Worm (Caenorhabditis elegans) whole organism, L4/young adult: ENCODE data around the gene ZK593.2.

Experiments used
- W03F9.2 ChIP-seq: fragments of 150-350 bp; optimal IDR thresholded peaks from 2 replicates; lab custom pipeline; 2014; ENCODE audit warnings: missing biosample characterization, missing genetic modification characterization
- dao-5 ChIP-seq: sonication (generic microtip); optimal IDR thresholded peaks from 2 replicates; lab custom pipeline; 2016; ENCODE audit warnings: missing genotype, missing genetic modification characterization, moderate library complexity, missing compliant biosample characterization
- him-1 ChIP-seq: sonication (generic microtip); optimal IDR thresholded peaks from 2 replicates; lab custom pipeline; 2016; ENCODE audit warnings: missing genotype, missing genetic modification reagents, missing genetic modification characterization, missing compliant biosample characterization

The ZK593.2 gene

ce11 chrIV:10887285-10887684 is 25.9 kb upstream of the ZK593.2 start, which contains the start of gene F13E9.16:
TSS of gene F13E9.16 (minus strand) at chrIV:10887385.
- TF ChIP-seq W03F9.2 = no peak
- TF ChIP-seq dao-5 (tag; lab: Kevin White, UChicago) = no peak
- no peak for TF ChIP-seq him-1

- no peak for TF ChIP-seq him-1
- TF ChIP-seq dao-5 (tag; lab: Kevin White, UChicago) = no peak
- TF ChIP-seq W03F9.2 = no peak
These were observed 23.2 kb upstream of the ZK593.2 start, which contains the start of gene F13E9.15 for ce11 chrIV:10889820-10890462. TSS of gene F13E9.15 (minus strand) at chrIV:10889870.

DNA sequence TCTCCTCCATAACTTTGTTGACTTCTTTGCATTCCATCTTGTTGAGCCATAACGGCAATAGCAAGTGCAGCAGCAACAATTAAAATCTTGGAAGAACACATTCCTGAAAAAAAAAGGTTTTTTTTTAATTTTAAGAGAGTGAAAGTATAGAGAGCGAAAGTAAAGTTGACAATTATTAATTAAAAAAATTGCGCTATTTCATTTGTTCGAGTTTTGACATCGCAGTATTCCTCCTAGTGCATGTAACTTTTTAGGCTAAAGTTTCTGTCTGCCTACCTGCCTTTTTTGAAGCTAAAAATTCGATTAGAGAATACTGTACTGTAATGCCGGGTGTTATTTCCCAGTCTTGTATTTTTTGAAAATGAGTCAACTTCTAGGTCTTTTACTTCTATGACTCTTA is 21.2 kb upstream of the ZK593.2 start, which contains the start of gene srlf-12:
srlf-12 (minus strand) TSS at position 101 of the 400 bp plus-strand sequence.
- TF ChIP-seq W03F9.2 (no peak), dao-5 (tag; lab: Kevin White, UChicago) (no peak), him-1 (no peak)

ce11 chrIV:10894255-10894654 is 18.9 kb upstream of the ZK593.2 start, which contains the start of gene srlf-14:
TSS of gene srlf-14 (minus strand) at chrIV:10894355.
- TF ChIP-seq W03F9.2 (no peak), him-1 (no peak), dao-5 (tag; lab: Kevin White, UChicago) (no peak)

DNA sequence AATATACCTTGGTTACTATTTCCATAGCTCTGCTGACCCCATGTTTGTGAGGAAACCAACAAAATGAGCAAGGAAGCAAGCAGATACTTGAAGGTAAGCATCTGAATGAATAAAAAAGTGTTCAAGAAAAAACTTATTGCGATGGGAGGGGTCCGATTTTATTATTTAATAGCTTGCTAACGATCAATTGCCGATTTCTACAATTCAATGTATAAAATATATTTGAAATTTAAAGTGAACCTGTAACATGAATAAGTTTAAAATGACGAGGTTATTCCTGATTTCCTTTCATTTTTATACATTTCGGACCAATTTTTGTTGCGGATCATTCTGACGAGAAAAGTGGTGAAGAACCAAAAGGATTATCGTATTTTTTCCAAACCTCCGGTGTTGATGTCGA is 16.7 kb upstream of the ZK593.2 start, which contains the start of gene srlf-13:
srlf-13 (minus strand) TSS at position 101 of the 400 bp plus-strand sequence.
- TF ChIP-seq W03F9.2 = no peak
- no peak for TF ChIP-seq him-1
- no peak for TF ChIP-seq dao-5 (tag; lab: Kevin White, UChicago)

- TF ChIP-seq dao-5 (tag; lab: Kevin White, UChicago) (no peak), him-1 (no peak)
These were observed 15.0 kb upstream of the ZK593.2 start for ce11 chrIV:10898160-10898559.

DNA sequence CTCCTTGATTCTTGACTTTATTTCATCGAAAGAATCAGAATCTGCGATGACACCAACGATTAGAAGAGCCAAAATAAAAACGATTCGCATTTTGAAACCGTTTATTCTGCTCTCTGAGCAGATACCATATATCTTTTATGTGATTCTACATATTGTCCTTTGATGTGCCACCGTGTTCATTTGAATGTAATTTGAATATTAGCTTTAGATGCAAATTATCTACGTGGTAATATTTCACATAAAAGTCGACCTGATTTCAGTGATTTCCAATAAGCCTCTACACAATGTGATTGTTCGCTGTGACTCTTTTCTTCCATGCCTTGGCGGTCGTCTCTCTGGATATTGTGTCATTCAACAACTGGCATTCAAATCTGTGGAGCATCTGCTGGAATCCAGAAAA is 14.1 kb upstream of the ZK593.2 start, which contains the start of the genes F13E9.9 and F13E9.19:
F13E9.9 (minus strand) TSS at position 101 of the 400 bp plus-strand sequence.
F13E9.19 (plus strand) TSS at position 316 of the 400 bp plus-strand sequence.
- TF ChIP-seq W03F9.2 (no peak), dao-5 (tag; lab: Kevin White, UChicago) (no peak), him-1 (no peak)

ce11 chrIV:10900083-10900482 is 13.1 kb upstream of the ZK593.2 start, which contains the start of gene srlf-30:
TSS of gene srlf-30 (plus strand) at chrIV:10900383.
- no peak for TF ChIP-seq W03F9.2
- TF ChIP-seq him-1 = no peak
- no peak for TF ChIP-seq dao-5 (tag; lab: Kevin White, UChicago)

DNA sequence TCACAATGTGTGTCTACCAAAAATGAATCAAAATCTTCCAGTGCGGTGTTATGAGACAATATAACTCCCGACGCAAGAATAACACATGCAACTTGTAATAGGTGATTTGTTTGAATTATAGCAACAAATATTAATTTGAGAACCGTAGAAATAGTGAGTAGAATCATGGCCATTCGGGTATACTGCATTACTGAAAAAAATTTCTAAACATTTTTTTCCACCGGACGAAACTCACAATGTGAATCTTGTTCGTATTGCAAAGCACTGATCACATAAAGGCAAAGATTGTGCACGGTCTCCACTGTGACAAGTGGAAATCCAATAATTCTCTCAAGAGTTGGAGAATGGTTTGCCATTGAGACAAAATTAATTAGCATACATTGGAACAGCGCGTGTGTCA is 10.7 kb upstream of the ZK593.2 start:
- TF ChIP-seq dao-5 (tag; lab: Kevin White, UChicago) (no peak), him-1 (no peak), W03F9.2 (no peak)

- no peak for TF ChIP-seq him-1
- no peak for TF ChIP-seq W03F9.2
- TF ChIP-seq dao-5 (tag; lab: Kevin White, UChicago) = no peak
These were observed 8.9 kb upstream of the ZK593.2 start, which contains the start of gene ZK596.3 for ce11 chrIV:10904282-10904681. TSS of gene ZK596.3 (minus strand) at chrIV:10904382.

DNA sequence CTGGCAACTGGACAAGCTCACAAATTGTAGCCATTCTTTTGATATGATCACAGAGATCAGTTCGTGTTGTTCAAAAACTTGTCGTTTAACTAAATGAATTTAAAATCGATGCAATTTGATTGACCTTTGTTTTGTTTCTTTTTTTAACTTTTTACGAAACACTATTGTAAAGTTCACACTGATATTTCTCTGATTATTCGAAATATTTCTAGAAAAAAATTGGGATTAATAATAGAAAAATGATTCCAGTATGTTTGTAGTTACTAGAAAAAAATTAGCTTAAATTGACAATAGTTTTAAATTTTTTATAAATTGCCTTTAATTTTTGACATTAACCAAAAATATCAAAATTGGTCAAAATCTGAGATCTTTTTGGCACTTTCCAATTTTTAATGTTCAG is 4.0 kb upstream of the ZK593.2 start, which contains the start of gene ZK596.2:
ZK596.2 (minus strand) TSS at position 101 of the 400 bp plus-strand sequence.
- TF ChIP-seq him-1 = no peak
- TF ChIP-seq dao-5 (tag; lab: Kevin White, UChicago) = no peak
- no peak for TF ChIP-seq W03F9.2

DNA sequence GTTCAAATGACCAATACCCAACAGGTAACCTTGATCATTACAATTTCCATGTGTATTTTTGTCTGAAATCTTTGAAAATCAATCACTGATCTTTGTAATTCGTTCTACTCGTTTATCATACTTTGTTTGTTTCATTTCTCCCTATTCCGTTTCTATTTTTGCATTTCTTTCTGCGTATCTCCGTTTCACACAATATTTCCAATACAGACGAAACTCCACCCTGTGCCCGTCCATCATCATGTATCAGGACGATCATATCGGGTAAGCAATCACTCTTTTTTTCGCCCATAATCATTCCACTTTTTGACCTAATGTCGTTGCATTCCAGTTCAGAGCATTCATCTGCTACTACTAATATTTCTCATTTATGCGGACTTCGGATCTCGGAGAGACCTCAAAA is 3.5 kb upstream of the ZK593.2 start, which contains the start of gene pyk-2:
pyk-2 (plus strand) TSS at position 206 of the 400 bp plus-strand sequence.
- TF ChIP-seq W03F9.2 = no peak
- no peak for TF ChIP-seq dao-5 (tag; lab: Kevin White, UChicago)
- no peak for TF ChIP-seq him-1

DNA sequence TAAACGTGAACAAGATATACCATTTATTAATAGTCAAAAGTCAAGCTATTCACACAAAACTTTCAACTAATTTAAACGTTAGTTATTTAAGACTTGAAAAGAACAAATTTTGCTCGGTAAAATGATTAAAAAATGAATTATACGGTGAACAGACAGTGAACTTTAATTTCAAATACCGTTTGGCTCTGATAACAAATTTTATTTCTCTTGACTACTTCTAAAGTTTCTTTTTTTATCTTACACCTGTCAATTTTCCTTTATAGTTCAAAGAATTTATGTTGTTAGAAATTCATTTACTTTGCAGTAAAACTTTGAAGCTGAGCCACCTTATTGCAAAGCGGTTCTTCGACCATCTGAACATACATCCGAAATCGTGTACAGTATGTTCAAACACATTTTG is 2.2 kb downstream of the ZK593.2 start, which contains the start of gene ZK593.3:
ZK593.3 (plus strand) TSS at position 301 of the 400 bp plus-strand sequence.
- TF ChIP-seq him-1 (no peak), dao-5 (tag; lab: Kevin White, UChicago) (no peak), W03F9.2 (no peak)

ce11 chrIV:10916134-10916533 is 3.0 kb downstream of the ZK593.2 start:
- TF ChIP-seq him-1 (no peak), dao-5 (tag; lab: Kevin White, UChicago) (no peak), W03F9.2 (no peak)
